Fruit fly (Drosophila melanogaster) whole organism, embryonic: ENCODE data around the gene Grip84.

ENCODE experiments used
- B-H1 ChIP-seq: fragments of 200-800 bp; sonication (Bioruptor generic); IDR thresholded peaks from 3 replicates; pipeline ENCODE4 v1.3.6; 2022; ENCODE audit warnings: missing biosample characterization, missing genetic modification characterization
- CG10147 ChIP-seq: fragments of 200-800 bp; sonication (Bioruptor generic); optimal IDR thresholded peaks from 2 replicates; lab custom pipeline; 2019; ENCODE audit warnings: missing biosample characterization, mild to moderate bottlenecking, missing genetic modification characterization, moderate library complexity
- CG10267 ChIP-seq: fragments of 200-800 bp; sonication (Bioruptor generic); optimal IDR thresholded peaks from 2 replicates; lab custom pipeline; 2018; ENCODE audit warnings: missing biosample characterization, mild to moderate bottlenecking, missing genetic modification characterization, moderate library complexity
- CG13624 ChIP-seq: fragments of 200-800 bp; sonication (Bioruptor generic); optimal IDR thresholded peaks from 2 replicates; lab custom pipeline; 2016; ENCODE audit warnings: missing biosample characterization, missing genetic modification characterization
- CG14710 ChIP-seq: fragments of 200-800 bp; sonication (Bioruptor generic); optimal IDR thresholded peaks from 3 replicates; lab custom pipeline; 2019; ENCODE audit warnings: missing biosample characterization, mild to moderate bottlenecking, missing genetic modification characterization, moderate library complexity
- CG1602 ChIP-seq: fragments of 200-800 bp; sonication (Bioruptor generic); optimal IDR thresholded peaks from 3 replicates; lab custom pipeline; 2016; ENCODE audit warnings: missing biosample characterization, missing genetic modification characterization
- CG17186 ChIP-seq: fragments of 200-800 bp; sonication (Bioruptor generic); optimal IDR thresholded peaks from 3 replicates; lab custom pipeline; 2017; ENCODE audit warnings: missing biosample characterization, missing genetic modification reagents, missing genetic modification characterization
- CG2116 ChIP-seq: fragments of 200-800 bp; sonication (Bioruptor generic); optimal IDR thresholded peaks from 3 replicates; lab custom pipeline; 2018; ENCODE audit warnings: missing biosample characterization, mild to moderate bottlenecking, missing genetic modification characterization
- CG2129 ChIP-seq: fragments of 200-800 bp; sonication (Bioruptor generic); IDR thresholded peaks from 2 replicates; pipeline ENCODE4 v1.3.6; 2022; ENCODE audit warnings: missing biosample characterization, missing genetic modification characterization; ENCODE audit not compliant: partially characterized antibody
- CG2712 ChIP-seq: fragments of 200-800 bp; optimal IDR thresholded peaks from 3 replicates; lab custom pipeline; 2019; ENCODE audit warnings: missing biosample characterization, mild to moderate bottlenecking, missing genetic modification characterization, moderate library complexity
- CG32767 ChIP-seq: fragments of 200-800 bp; sonication (Bioruptor generic); IDR thresholded peaks from 2 replicates; pipeline ENCODE4 v1.3.6; 2022; ENCODE audit warnings: missing biosample characterization, missing genetic modification characterization
- CG4360 ChIP-seq: fragments of 200-800 bp; sonication (Bioruptor generic); IDR thresholded peaks from 2 replicates; pipeline ENCODE4 v1.3.6; 2022; ENCODE audit warnings: missing biosample characterization, missing genetic modification characterization
- CG6272 ChIP-seq: fragments of 200-800 bp; sonication (Bioruptor generic); IDR thresholded peaks from 2 replicates; pipeline ENCODE4 v1.3.6; 2022; ENCODE audit warnings: missing biosample characterization, missing genetic modification characterization
- CG6654 ChIP-seq: fragments of 200-800 bp; sonication (Bioruptor generic); optimal IDR thresholded peaks from 2 replicates; lab custom pipeline; 2017; ENCODE audit warnings: missing biosample characterization, mild to moderate bottlenecking, missing genetic modification characterization
- CG6791 ChIP-seq: fragments of 200-800 bp; sonication (Bioruptor generic); IDR thresholded peaks from 3 replicates; pipeline ENCODE4 v1.3.6; 2022; ENCODE audit warnings: missing biosample characterization, missing genetic modification characterization; ENCODE audit not compliant: partially characterized antibody
- CG7786 ChIP-seq: fragments of 200-800 bp; sonication (Bioruptor generic); optimal IDR thresholded peaks from 2 replicates; lab custom pipeline; 2016; ENCODE audit warnings: missing biosample characterization, missing genetic modification characterization
- CG9797 ChIP-seq: fragments of 200-800 bp; sonication (Bioruptor generic); optimal IDR thresholded peaks from 3 replicates; lab custom pipeline; 2018; ENCODE audit warnings: missing biosample characterization, mild to moderate bottlenecking, missing genetic modification characterization
- CoRest ChIP-seq: fragments of 200-800 bp; sonication (Bioruptor generic); optimal IDR thresholded peaks from 3 replicates; lab custom pipeline; 2018; ENCODE audit warnings: missing biosample characterization, mild to moderate bottlenecking, missing genetic modification characterization, moderate library complexity
- CrebB ChIP-seq: fragments of 200-800 bp; sonication (Bioruptor generic); optimal IDR thresholded peaks from 3 replicates; lab custom pipeline; 2018; ENCODE audit warnings: missing biosample characterization, mild to moderate bottlenecking, missing genetic modification characterization
- Dek ChIP-seq: fragments of 200-800 bp; sonication (Bioruptor generic); optimal IDR thresholded peaks from 3 replicates; lab custom pipeline; 2019; ENCODE audit warnings: missing biosample characterization, mild to moderate bottlenecking, missing genetic modification characterization, moderate library complexity
- Ets97D ChIP-seq: fragments of 200-800 bp; sonication (Bioruptor generic); optimal IDR thresholded peaks from 3 replicates; lab custom pipeline; 2016; ENCODE audit warnings: missing biosample characterization, missing genetic modification characterization
- Fer3 ChIP-seq: fragments of 200-800 bp; sonication (Bioruptor generic); optimal IDR thresholded peaks from 2 replicates; lab custom pipeline; 2018; ENCODE audit warnings: missing biosample characterization, mild to moderate bottlenecking, missing genetic modification characterization, moderate library complexity
- Hand ChIP-seq: fragments of 200-800 bp; sonication (Bioruptor generic); optimal IDR thresholded peaks from 2 replicates; lab custom pipeline; 2017; ENCODE audit warnings: mild to moderate bottlenecking, missing biosample characterization, missing genetic modification reagents, missing genetic modification characterization
- HmgZ ChIP-seq: fragments of 200-800 bp; sonication (Bioruptor generic); optimal IDR thresholded peaks from 2 replicates; lab custom pipeline; 2018; ENCODE audit warnings: missing biosample characterization, mild to moderate bottlenecking, missing genetic modification characterization
- Lpt ChIP-seq: fragments of >200 bp; optimal IDR thresholded peaks from 2 replicates; lab custom pipeline; 2018; ENCODE audit warnings: missing biosample characterization, missing genetic modification characterization
- Meics ChIP-seq: fragments of 200-800 bp; sonication (Bioruptor generic); optimal IDR thresholded peaks from 2 replicates; lab custom pipeline; 2017; ENCODE audit warnings: missing biosample characterization, mild to moderate bottlenecking, missing genetic modification characterization
- NC2α ChIP-seq: fragments of 200-800 bp; sonication (Bioruptor generic); optimal IDR thresholded peaks from 2 replicates; lab custom pipeline; 2016; ENCODE audit warnings: missing biosample characterization, missing genetic modification characterization
- Nf-YC ChIP-seq: fragments of 200-800 bp; optimal IDR thresholded peaks from 3 replicates; lab custom pipeline; 2019; ENCODE audit warnings: missing biosample characterization, mild to moderate bottlenecking, missing genetic modification characterization, moderate library complexity
- Opbp ChIP-seq: fragments of 200-800 bp; sonication (Bioruptor generic); IDR thresholded peaks from 3 replicates; pipeline ENCODE4 v1.3.6; 2022; ENCODE audit warnings: missing biosample characterization, missing genetic modification characterization; ENCODE audit not compliant: partially characterized antibody
- Sin3A ChIP-seq: fragments of >200 bp; optimal IDR thresholded peaks from 2 replicates; lab custom pipeline; 2018
- Sry-δ ChIP-seq: fragments of 200-800 bp; sonication (Bioruptor generic); optimal IDR thresholded peaks from 2 replicates; lab custom pipeline; 2016; ENCODE audit warnings: missing biosample characterization, missing genetic modification characterization
- Ssrp ChIP-seq: fragments of 200-800 bp; sonication (Bioruptor generic); optimal IDR thresholded peaks from 2 replicates; lab custom pipeline; 2018; ENCODE audit warnings: missing biosample characterization, mild to moderate bottlenecking, missing genetic modification characterization, moderate library complexity
- ato ChIP-seq: fragments of 200-800 bp; sonication (Bioruptor generic); IDR thresholded peaks from 2 replicates; pipeline ENCODE4 v1.3.6; 2022; ENCODE audit warnings: missing biosample characterization, missing genetic modification characterization; ENCODE audit not compliant: partially characterized antibody
- bsh ChIP-seq, 2 experiments: fragments of 200-800 bp; sonication (Bioruptor generic); optimal IDR thresholded peaks; 2 replicates each; lab custom pipeline; 2017 to 2018; ENCODE audit warnings: mild to moderate bottlenecking in 2 of 2, missing biosample characterization in 2 of 2, missing genetic modification characterization in 2 of 2, moderate library complexity in 1 of 2
- cas ChIP-seq: fragments of 200-800 bp; sonication (Bioruptor generic); IDR thresholded peaks from 2 replicates; pipeline ENCODE4 v1.3.6; 2022; ENCODE audit warnings: missing biosample characterization, missing genetic modification characterization
- cg ChIP-seq: fragments of 200-800 bp; sonication (Bioruptor generic); optimal IDR thresholded peaks from 3 replicates; lab custom pipeline; 2019; ENCODE audit warnings: missing biosample characterization, mild to moderate bottlenecking, missing genetic modification characterization, moderate library complexity
- crp ChIP-seq, 2 experiments: fragments of 200-800 bp; sonication (Bioruptor generic); optimal IDR thresholded peaks; 2 replicates in 1 of 2; 3 replicates in 1 of 2; lab custom pipeline; 2017; ENCODE audit warnings: missing biosample characterization in 2 of 2, missing genetic modification characterization in 2 of 2, mild to moderate bottlenecking in 1 of 2, moderate library complexity in 1 of 2
- en ChIP-seq: fragments of 200-800 bp; sonication (Bioruptor generic); optimal IDR thresholded peaks from 2 replicates; lab custom pipeline; 2016; ENCODE audit warnings: missing biosample characterization, missing genetic modification characterization
- ewg ChIP-seq: fragments of 200-800 bp; sonication (Bioruptor generic); optimal IDR thresholded peaks from 3 replicates; lab custom pipeline; 2017; ENCODE audit warnings: mild to moderate bottlenecking, missing biosample characterization, missing genetic modification reagents, missing genetic modification characterization
- fu2 ChIP-seq: fragments of 200-800 bp; sonication (Bioruptor generic); optimal IDR thresholded peaks from 2 replicates; lab custom pipeline; 2016; ENCODE audit warnings: missing biosample characterization, missing genetic modification characterization
- gcm2 ChIP-seq: fragments of 200-800 bp; sonication (Bioruptor generic); optimal IDR thresholded peaks from 2 replicates; lab custom pipeline; 2016; ENCODE audit warnings: missing biosample characterization, missing genetic modification characterization
- hb ChIP-seq: fragments of 200-800 bp; sonication (Bioruptor generic); IDR thresholded peaks from 3 replicates; pipeline ENCODE4 v1.3.6; 2022; ENCODE audit warnings: missing biosample characterization, missing genetic modification characterization; ENCODE audit not compliant: partially characterized antibody
- inv ChIP-seq: fragments of 200-800 bp; sonication (Bioruptor generic); IDR thresholded peaks from 2 replicates; pipeline ENCODE4 v1.3.6; 2022; ENCODE audit warnings: missing biosample characterization, missing genetic modification characterization; ENCODE audit not compliant: partially characterized antibody
- knrl ChIP-seq: fragments of 200-800 bp; sonication (Bioruptor generic); IDR thresholded peaks from 3 replicates; pipeline ENCODE4 v1.3.6; 2022; ENCODE audit warnings: missing biosample characterization, missing genetic modification characterization; ENCODE audit not compliant: partially characterized antibody
- mirr ChIP-seq: fragments of 200-800 bp; sonication (Bioruptor generic); optimal IDR thresholded peaks from 3 replicates; lab custom pipeline; 2018; ENCODE audit warnings: missing biosample characterization, mild to moderate bottlenecking, missing genetic modification characterization
- nerfin-2 ChIP-seq: fragments of 200-800 bp; sonication (Bioruptor generic); IDR thresholded peaks from 2 replicates; pipeline ENCODE4 v1.3.6; 2022; ENCODE audit warnings: missing biosample characterization, missing genetic modification characterization; ENCODE audit not compliant: partially characterized antibody
- ro ChIP-seq: fragments of 200-800 bp; sonication (Bioruptor generic); IDR thresholded peaks from 2 replicates; pipeline ENCODE4 v1.3.6; 2022; ENCODE audit warnings: missing biosample characterization, missing genetic modification characterization
- salm ChIP-seq: fragments of 200-800 bp; sonication (Bioruptor generic); optimal IDR thresholded peaks from 2 replicates; lab custom pipeline; 2018; ENCODE audit warnings: missing biosample characterization, mild to moderate bottlenecking, missing genetic modification characterization
- sna ChIP-seq: fragments of 200-800 bp; sonication (Bioruptor generic); IDR thresholded peaks from 2 replicates; pipeline ENCODE4 v1.3.6; 2022; ENCODE audit warnings: missing biosample characterization, missing genetic modification characterization; ENCODE audit not compliant: partially characterized antibody
- wdn ChIP-seq: fragments of 200-800 bp; sonication (Bioruptor generic); IDR thresholded peaks from 2 replicates; pipeline ENCODE4 v1.3.6; 2022; ENCODE audit warnings: missing biosample characterization, missing genetic modification characterization

The Grip84 gene

DNA sequence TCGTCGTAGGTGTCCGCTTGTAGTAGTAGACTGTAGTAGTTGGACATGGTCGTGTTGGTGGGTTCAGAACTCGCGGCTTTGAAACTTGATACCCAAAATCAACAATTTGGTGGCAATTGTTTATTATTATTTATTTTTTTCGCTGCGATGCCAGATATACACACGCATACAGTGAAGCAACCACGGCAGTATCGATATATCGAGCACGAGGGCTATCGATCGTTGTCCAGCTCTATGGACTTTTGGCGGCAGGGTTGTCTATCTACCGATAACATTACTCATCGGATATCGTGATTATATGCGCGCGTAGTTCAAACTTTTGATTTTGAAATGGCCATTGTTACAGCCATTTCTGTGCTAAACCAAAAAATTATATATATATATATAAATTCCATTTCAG is 36.1 kb upstream of the Grip84 start, which contains the start of gene CG14220 (continued):
- TF ChIP-seq CG1602 (GFP tag; lab: Kevin White, UChicago) (no peak), CG14710 (tag; lab: Kevin White, UChicago) (peak; percentile 44), NC2α (GFP tag; lab: Kevin White, UChicago) (no peak), salm (tag; lab: Kevin White, UChicago) (no peak), wdn (GFP tag; lab: Robert Waterston, UW) (no peak), CG13624 (GFP tag; lab: Kevin White, UChicago) (peak; percentile 7), Fer3 (tag; lab: Kevin White, UChicago) (no peak), B-H1 (no peak), ato (GFP tag; lab: Robert Waterston, UW) (peak; percentile 94), Meics (peak; percentile 12), CG9797 (GFP tag; lab: Kevin White, UChicago) (peak; percentile 39), knrl (GFP tag; lab: Robert Waterston, UW) (peak; percentile 87), Sry-δ (GFP tag; lab: Kevin White, UChicago) (peak; percentile 93), CG17186 (GFP tag; lab: Kevin White, UChicago) (peak; percentile 43), CoRest (tag; lab: Kevin White, UChicago) (peak; percentile 17), en (GFP tag; lab: Kevin White, UChicago) (no peak), CG6654 (GFP tag; lab: Kevin White, UChicago) (no peak), CG10267 (tag; lab: Kevin White, UChicago) (peak; percentile 45), Ssrp (tag; lab: Kevin White, UChicago) (no peak), inv (GFP tag; lab: Robert Waterston, UW) (peak; percentile 87), cas (GFP tag; lab: Robert Waterston, UW) (no peak), CG7786 (GFP tag; lab: Kevin White, UChicago) (no peak), Hand (GFP tag; lab: Kevin White, UChicago) (no peak), HmgZ (peak; percentile 66), Dek (peak; percentile 13), Nf-YC (tag; lab: Kevin White, UChicago) (peak; percentile 16), ro (GFP tag; lab: Robert Waterston, UW) (no peak), mirr (no peak), CG2116 (peak; percentile 98), Opbp (peak; percentile 94), CG4360 (no peak), nerfin-2 (GFP tag; lab: Robert Waterston, UW) (peak; percentile 94), CG2712 (tag; lab: Kevin White, UChicago) (peak; percentile 41), gcm2 (GFP tag; lab: Kevin White, UChicago) (no peak), hb (GFP tag; lab: Robert Waterston, UW) (peak; percentile 91), CG10147 (GFP tag; lab: Kevin White, UChicago) (no peak), sna (peak; percentile 85), Sin3A (lab: Kevin White, UChicago) (peak; percentile 17), cg (GFP tag; lab: Kevin White, UChicago) (peak; percentile 60), CG32767 (GFP tag; lab: Robert Waterston, UW) (peak; percentile 45; the same call in 1 of the 2 replicates), crp (GFP tag; optimal IDR thresholded peaks at IDR 0.05; lab: Kevin White, UChicago) (peak in 1 of 2 experiments; percentile 35), CrebB (tag; lab: Kevin White, UChicago) (no peak), Ets97D (GFP tag; lab: Kevin White, UChicago) (peak; percentile 90), CG6791 (GFP tag; lab: Robert Waterston, UW) (peak; percentile 97), bsh (GFP tag; optimal IDR thresholded peaks at IDR 0.05; lab: Kevin White, UChicago) (no peak), CG6272 (no peak), CG2129 (GFP tag; lab: Robert Waterston, UW) (peak; percentile 63), fu2 (GFP tag; lab: Kevin White, UChicago) (no peak), Lpt (GFP tag; lab: Kevin White, UChicago) (no peak), ewg (GFP tag; lab: Kevin White, UChicago) (no peak)
